Fruit fly (Drosophila melanogaster) whole organism, wandering third instar larva: Measurements from ENCODE around the gene retm.

Experiments
- Abd-B ChIP-seq: fragments of >200 bp; optimal IDR thresholded peaks from 2 replicates; lab custom pipeline; 2017; ENCODE audit warnings: missing biosample characterization, missing genetic modification characterization
- CG32264 ChIP-seq: fragments of 200-800 bp; sonication (Bioruptor generic); optimal IDR thresholded peaks from 2 replicates; lab custom pipeline; 2016; ENCODE audit warnings: missing biosample characterization, missing genetic modification characterization
- CG9705 ChIP-seq: fragments of 200-800 bp; sonication (Bioruptor generic); optimal IDR thresholded peaks from 2 replicates; lab custom pipeline; 2018; ENCODE audit warnings: missing biosample characterization, mild to moderate bottlenecking, missing genetic modification characterization
- CrebA ChIP-seq: fragments of 200-800 bp; sonication (Bioruptor generic); optimal IDR thresholded peaks from 2 replicates; lab custom pipeline; 2016; ENCODE audit warnings: missing biosample characterization, mild to moderate bottlenecking, missing genetic modification characterization, borderline replicate concordance
- Dfd ChIP-seq: fragments of >200 bp; optimal IDR thresholded peaks from 2 replicates; lab custom pipeline; 2017; ENCODE audit warnings: missing biosample characterization, missing genetic modification characterization
- Dif ChIP-seq: fragments of 200-275, 200-300 bp; sonication (Bioruptor generic); optimal IDR thresholded peaks from 2 replicates; lab custom pipeline; 2018; ENCODE audit warnings: missing biosample characterization, missing genetic modification characterization; ENCODE audit not compliant: partially characterized antibody
- GATAd ChIP-seq: sonication (Bioruptor generic); optimal IDR thresholded peaks from 2 replicates; lab custom pipeline; 2016; ENCODE audit warnings: missing biosample characterization, missing genetic modification characterization
- HLH106 ChIP-seq: fragments of 200-800 bp; optimal IDR thresholded peaks from 3 replicates; lab custom pipeline; 2019; ENCODE audit warnings: missing biosample characterization, mild to moderate bottlenecking, missing genetic modification characterization, moderate library complexity
- Hnf4 ChIP-seq: fragments of 200-800 bp; sonication (Bioruptor generic); optimal IDR thresholded peaks from 2 replicates; lab custom pipeline; 2016; ENCODE audit warnings: missing biosample characterization, mild to moderate bottlenecking, missing genetic modification characterization
- Hr78 ChIP-seq: fragments of >200 bp; optimal IDR thresholded peaks from 2 replicates; lab custom pipeline; 2017; ENCODE audit warnings: missing biosample characterization, missing genetic modification characterization
- Hr83 ChIP-seq: fragments of 200-300 bp; sonication (Bioruptor generic); optimal IDR thresholded peaks from 2 replicates; lab custom pipeline; 2016; ENCODE audit warnings: missing biosample characterization, mild to moderate bottlenecking, missing genetic modification characterization, moderate library complexity; ENCODE audit not compliant: poor library complexity, severe bottlenecking
- Jra ChIP-seq: sonication (Bioruptor generic); optimal IDR thresholded peaks from 2 replicates; lab custom pipeline; 2016; ENCODE audit warnings: missing biosample characterization, missing genetic modification characterization
- Mio ChIP-seq: sonication (Bioruptor generic); optimal IDR thresholded peaks from 2 replicates; lab custom pipeline; 2016; ENCODE audit warnings: missing biosample characterization, missing genetic modification characterization
- Myc ChIP-seq: fragments of >200 bp; optimal IDR thresholded peaks from 2 replicates; lab custom pipeline; 2017
- N ChIP-seq: fragments of >200 bp; optimal IDR thresholded peaks from 2 replicates; lab custom pipeline; 2018; ENCODE audit warnings: missing biosample characterization, missing external identifiers, missing genetic modification characterization
- OdsH ChIP-seq: fragments of 200-800 bp; sonication (Bioruptor generic); optimal IDR thresholded peaks from 2 replicates; lab custom pipeline; 2016; ENCODE audit warnings: missing biosample characterization, mild to moderate bottlenecking, missing genetic modification characterization
- Rel ChIP-seq, 2 experiments: fragments of 200-800 bp; sonication (Bioruptor generic) in 1 of 2; optimal IDR thresholded peaks; 2 replicates in 1 of 2; 3 replicates in 1 of 2; lab custom pipeline; 2016 to 2019; ENCODE audit warnings: mild to moderate bottlenecking in 2 of 2, missing biosample characterization in 2 of 2, missing genetic modification characterization in 2 of 2, moderate library complexity in 1 of 2
- Sp1 ChIP-seq: fragments of 200-800 bp; sonication (Bioruptor generic); optimal IDR thresholded peaks from 3 replicates; lab custom pipeline; 2019; ENCODE audit warnings: missing biosample characterization, mild to moderate bottlenecking, missing genetic modification characterization, moderate library complexity
- Vsx2 ChIP-seq: fragments of 200-300, 225-300 bp; sonication (Bioruptor generic); optimal IDR thresholded peaks from 2 replicates; lab custom pipeline; 2018; ENCODE audit warnings: missing biosample characterization, missing genetic modification characterization; ENCODE audit not compliant: partially characterized antibody
- br ChIP-seq: fragments of 200-800 bp; sonication (Bioruptor generic); optimal IDR thresholded peaks from 2 replicates; lab custom pipeline; 2016; ENCODE audit warnings: missing biosample characterization, missing genetic modification characterization
- brk ChIP-seq: fragments of 200-800 bp; sonication (Bioruptor generic); optimal IDR thresholded peaks from 2 replicates; lab custom pipeline; 2016; ENCODE audit warnings: missing biosample characterization, mild to moderate bottlenecking, missing genetic modification characterization
- dl ChIP-seq, 2 experiments: fragments of 175-275, 200-275 bp in 1 of 2; fragments of 200-275 bp in 1 of 2; sonication (Bioruptor generic); optimal IDR thresholded peaks; lab custom pipeline; 2018; ENCODE audit warnings: mild to moderate bottlenecking in 2 of 2, missing biosample characterization in 2 of 2, missing genetic modification characterization in 2 of 2, moderate library complexity in 2 of 2; ENCODE audit not compliant: partially characterized antibody in 2 of 2, insufficient read depth in 1 of 2
- dmrt93B ChIP-seq: fragments of 200-800 bp; sonication (Bioruptor generic); optimal IDR thresholded peaks from 2 replicates; lab custom pipeline; 2018; ENCODE audit warnings: missing biosample characterization, mild to moderate bottlenecking, missing genetic modification characterization
- dsf ChIP-seq: sonication (Bioruptor generic); optimal IDR thresholded peaks from 2 replicates; lab custom pipeline; 2016; ENCODE audit warnings: missing biosample characterization, missing genetic modification characterization, borderline replicate concordance
- ey ChIP-seq: fragments of 200-800 bp; sonication (Bioruptor generic); optimal IDR thresholded peaks from 2 replicates; lab custom pipeline; 2016; ENCODE audit warnings: missing biosample characterization, missing genetic modification characterization
- foxo ChIP-seq, 2 experiments: fragments of 200-800 bp; sonication (Bioruptor generic); optimal IDR thresholded peaks; 2 replicates in 1 of 2; 3 replicates in 1 of 2; lab custom pipeline; 2016 to 2017; ENCODE audit warnings: missing biosample characterization in 2 of 2, missing genetic modification characterization in 2 of 2
- fru ChIP-seq: fragments of 200-800 bp; sonication (Bioruptor generic); optimal IDR thresholded peaks from 3 replicates; lab custom pipeline; 2016; ENCODE audit warnings: missing biosample characterization, mild to moderate bottlenecking, missing genetic modification characterization
- h ChIP-seq: fragments of 200-800 bp; sonication (Bioruptor generic); optimal IDR thresholded peaks from 3 replicates; lab custom pipeline; 2016; ENCODE audit warnings: missing biosample characterization, mild to moderate bottlenecking, missing genetic modification characterization
- jim ChIP-seq: fragments of 175-275, 200-325 bp; sonication (Bioruptor generic); optimal IDR thresholded peaks from 2 replicates; lab custom pipeline; 2016; ENCODE audit warnings: missing biosample characterization, mild to moderate bottlenecking, missing genetic modification characterization
- lola ChIP-seq: fragments of >200 bp; optimal IDR thresholded peaks from 2 replicates; lab custom pipeline; 2017; ENCODE audit warnings: missing biosample characterization, missing genetic modification characterization
- pan ChIP-seq: fragments of >200 bp; optimal IDR thresholded peaks from 2 replicates; lab custom pipeline; 2017
- psq ChIP-seq: fragments of 200-800 bp; sonication (Bioruptor generic); optimal IDR thresholded peaks from 3 replicates; lab custom pipeline; 2017; ENCODE audit warnings: missing biosample characterization, mild to moderate bottlenecking, missing genetic modification characterization, moderate library complexity
- rgr ChIP-seq: fragments of 200-800 bp; sonication (Bioruptor generic); optimal IDR thresholded peaks from 3 replicates; lab custom pipeline; 2016; ENCODE audit warnings: missing biosample characterization, mild to moderate bottlenecking, missing genetic modification characterization
- sage ChIP-seq: fragments of 200-800 bp; sonication (Bioruptor generic); optimal IDR thresholded peaks from 2 replicates; lab custom pipeline; 2016; ENCODE audit warnings: missing biosample characterization, mild to moderate bottlenecking, missing genetic modification characterization
- sv ChIP-seq: fragments of 200-800 bp; sonication (Bioruptor generic); optimal IDR thresholded peaks from 3 replicates; lab custom pipeline; 2016; ENCODE audit warnings: missing biosample characterization, missing genetic modification characterization
- tai ChIP-seq: sonication (Bioruptor generic); optimal IDR thresholded peaks from 2 replicates; lab custom pipeline; 2016; ENCODE audit warnings: missing biosample characterization, missing genetic modification characterization
- usp ChIP-seq: fragments of >200 bp; optimal IDR thresholded peaks from 2 replicates; lab custom pipeline; 2017; ENCODE audit warnings: missing biosample characterization, missing genetic modification characterization
- woc ChIP-seq: sonication (Bioruptor generic); optimal IDR thresholded peaks from 2 replicates; lab custom pipeline; 2016; ENCODE audit warnings: missing biosample characterization, mild to moderate bottlenecking, missing genetic modification characterization

The retm gene

dm6 chr2L:6488676-6489140 lies 33.0 kb upstream of the retm start, which contains the start of the genes KFase and epsilonCOP:
Gene KFase (minus strand): TSS chr2L:6488756.
Gene epsilonCOP (plus strand): TSS chr2L:6489090.
- TF ChIP-seq dsf (GFP tag; lab: Kevin White, UChicago) (peak; percentile 49), Hr83 (peak; percentile 75), Dif (GFP tag; lab: Kevin White, UChicago) (no peak), psq (GFP tag; lab: Kevin White, UChicago) (peak; percentile 36), Dfd (GFP tag; lab: Kevin White, UChicago) (no peak), ey (GFP tag; lab: Kevin White, UChicago) (peak; percentile 48), woc (GFP tag; lab: Kevin White, UChicago) (no peak), OdsH (GFP tag; lab: Kevin White, UChicago) (peak; percentile 55), CG32264 (GFP tag; lab: Kevin White, UChicago) (no peak), Rel (GFP tag; optimal IDR thresholded peaks at IDR 0.05; lab: Kevin White, UChicago) (no peak), Rel (tag; optimal IDR thresholded peaks at IDR 0.05; lab: Kevin White, UChicago) (peak; percentile 67), Abd-B (GFP tag; lab: Kevin White, UChicago) (no peak), N (GFP tag; lab: Kevin White, UChicago) (no peak), Jra (peak; percentile 75), sv (GFP tag; lab: Kevin White, UChicago) (peak; percentile 40), rgr (GFP tag; lab: Kevin White, UChicago) (peak; percentile 51), usp (GFP tag; lab: Kevin White, UChicago) (no peak), h (GFP tag; lab: Kevin White, UChicago) (peak; percentile 68), Mio (GFP tag; lab: Kevin White, UChicago) (no peak), jim (GFP tag; lab: Kevin White, UChicago) (no peak), dl (GFP tag; optimal IDR thresholded peaks at IDR 0.05; lab: Kevin White, UChicago; ENCODE audit: insufficient read depth in 1 of 2, partially characterized antibody in 2 of 2) (no peak), dmrt93B (GFP tag; lab: Kevin White, UChicago) (no peak), fru (no peak), foxo (GFP tag; optimal IDR thresholded peaks at IDR 0.05; lab: Kevin White, UChicago) (peak in 1 of 2 experiments; percentile 47), GATAd (no peak), Vsx2 (GFP tag; lab: Kevin White, UChicago) (no peak), br (GFP tag; lab: Kevin White, UChicago) (peak; percentile 28), Hnf4 (GFP tag; lab: Kevin White, UChicago) (peak; percentile 83), CG9705 (GFP tag; lab: Kevin White, UChicago) (peak; percentile 28), lola (GFP tag; lab: Kevin White, UChicago) (no peak), Sp1 (GFP tag; lab: Kevin White, UChicago) (peak; percentile 41), pan (lab: Kevin White, UChicago) (no peak), CrebA (no peak), brk (GFP tag; lab: Kevin White, UChicago) (no peak), sage (no peak), HLH106 (peak; percentile 51), tai (no peak), Myc (lab: Kevin White, UChicago) (no peak), Hr78 (GFP tag; lab: Kevin White, UChicago) (no peak)
- TF ChIP-seq, all 38 proteins: peak for 16

- peak; percentile 65 for TF ChIP-seq N (GFP tag; lab: Kevin White, UChicago)
- TF ChIP-seq h (GFP tag; lab: Kevin White, UChicago): peak; percentile 40
- TF ChIP-seq Rel (GFP tag; optimal IDR thresholded peaks at IDR 0.05; lab: Kevin White, UChicago): no peak
- TF ChIP-seq Rel (tag; optimal IDR thresholded peaks at IDR 0.05; lab: Kevin White, UChicago): peak; percentile 16
- peak; percentile 6 for TF ChIP-seq br (GFP tag; lab: Kevin White, UChicago)
- peak; percentile 3 for TF ChIP-seq fru
- TF ChIP-seq OdsH (GFP tag; lab: Kevin White, UChicago): peak; percentile 0
- no peak for TF ChIP-seq Hr78 (GFP tag; lab: Kevin White, UChicago)
- TF ChIP-seq Sp1 (GFP tag; lab: Kevin White, UChicago): peak; percentile 8
- TF ChIP-seq Hr83: peak; percentile 59
- TF ChIP-seq foxo (GFP tag; optimal IDR thresholded peaks at IDR 0.05; lab: Kevin White, UChicago): peak in 1 of 2 experiments; percentile 28
- no peak for TF ChIP-seq CrebA
- TF ChIP-seq Dfd (GFP tag; lab: Kevin White, UChicago): no peak
- peak; percentile 29 for TF ChIP-seq rgr (GFP tag; lab: Kevin White, UChicago)
- TF ChIP-seq dsf (GFP tag; lab: Kevin White, UChicago): no peak
- peak; percentile 84 for TF ChIP-seq Myc (lab: Kevin White, UChicago)
- no peak for TF ChIP-seq Dif (GFP tag; lab: Kevin White, UChicago)
- peak in 1 of 2 experiments; percentile 54 for TF ChIP-seq dl (GFP tag; optimal IDR thresholded peaks at IDR 0.05; lab: Kevin White, UChicago; ENCODE audit: insufficient read depth in 1 of 2, partially characterized antibody in 2 of 2)
- no peak for TF ChIP-seq Vsx2 (GFP tag; lab: Kevin White, UChicago)
Observed at dm6 chr2L:6481310-6481738, 25.6 kb upstream of the retm start.
